Fruit fly (Drosophila melanogaster) whole organism, pupa: Measurements from ENCODE around the gene CG9498.

ENCODE experiments used
- CG10348 ChIP-seq: fragments of 200-800 bp; sonication (Bioruptor generic); IDR thresholded peaks from 2 replicates; pipeline ENCODE4 v1.3.6; 2022; ENCODE audit warnings: missing biosample characterization, missing genetic modification characterization
- CG12605 ChIP-seq: fragments of 200-800 bp; sonication (Bioruptor generic); IDR thresholded peaks from 2 replicates; pipeline ENCODE4 v1.3.6; 2022; ENCODE audit warnings: missing biosample characterization, missing genetic modification characterization
- CG13204 ChIP-seq: fragments of 200-800 bp; sonication (Bioruptor generic); optimal IDR thresholded peaks from 2 replicates; lab custom pipeline; 2018; ENCODE audit warnings: missing biosample characterization, mild to moderate bottlenecking, missing genetic modification characterization, moderate library complexity
- CG14655 ChIP-seq: fragments of 200-800 bp; sonication (Bioruptor generic); optimal IDR thresholded peaks from 3 replicates; lab custom pipeline; 2017; ENCODE audit warnings: mild to moderate bottlenecking, missing biosample characterization, missing genetic modification reagents, missing genetic modification characterization
- CG15710 ChIP-seq: fragments of 200-800 bp; sonication (Bioruptor generic); optimal IDR thresholded peaks from 2 replicates; lab custom pipeline; 2018; ENCODE audit warnings: missing biosample characterization, mild to moderate bottlenecking, missing genetic modification characterization, moderate library complexity
- CG17806 ChIP-seq: fragments of 200-800 bp; sonication (Bioruptor generic); optimal IDR thresholded peaks from 2 replicates; lab custom pipeline; 2018; ENCODE audit warnings: missing biosample characterization, mild to moderate bottlenecking, missing genetic modification characterization, moderate library complexity
- CG32121 ChIP-seq: fragments of 200-800 bp; sonication (Bioruptor generic); IDR thresholded peaks from 2 replicates; pipeline ENCODE4 v1.3.6; 2022; ENCODE audit warnings: missing biosample characterization, missing genetic modification characterization
- CG34367 ChIP-seq: fragments of 200-800 bp; sonication (Bioruptor generic); optimal IDR thresholded peaks from 2 replicates; lab custom pipeline; 2018; ENCODE audit warnings: missing biosample characterization, mild to moderate bottlenecking, missing genetic modification characterization
- CG4496 ChIP-seq: fragments of 200-800 bp; sonication (Bioruptor generic); IDR thresholded peaks from 3 replicates; pipeline ENCODE4 v1.3.6; 2022; ENCODE audit warnings: missing biosample characterization, missing genetic modification characterization
- CG8159 ChIP-seq: fragments of 200-800 bp; sonication (Bioruptor generic); optimal IDR thresholded peaks from 3 replicates; lab custom pipeline; 2018; ENCODE audit warnings: missing biosample characterization, mild to moderate bottlenecking, missing genetic modification characterization, moderate library complexity
- CG8301 ChIP-seq: fragments of 200-800 bp; sonication (Bioruptor generic); optimal IDR thresholded peaks from 2 replicates; lab custom pipeline; 2018; ENCODE audit warnings: missing biosample characterization, mild to moderate bottlenecking, missing genetic modification characterization
- CG9948 ChIP-seq: fragments of 200-800 bp; sonication (Bioruptor generic); optimal IDR thresholded peaks from 2 replicates; lab custom pipeline; 2018; ENCODE audit warnings: missing biosample characterization, mild to moderate bottlenecking, missing genetic modification characterization, moderate library complexity
- D1 ChIP-seq: fragments of 200-800 bp; sonication (Bioruptor generic); optimal IDR thresholded peaks from 2 replicates; lab custom pipeline; 2018; ENCODE audit warnings: missing biosample characterization, mild to moderate bottlenecking, missing genetic modification characterization, moderate library complexity
- EcR ChIP-seq: fragments of 200-800 bp; sonication (Bioruptor generic); optimal IDR thresholded peaks from 3 replicates; lab custom pipeline; 2019; ENCODE audit warnings: missing biosample characterization, missing genetic modification characterization, mild to moderate bottlenecking, moderate library complexity, missing genetic modification reagents
- Ets98B ChIP-seq: fragments of 200-800 bp; sonication (Bioruptor generic); IDR thresholded peaks from 2 replicates; pipeline ENCODE4 v1.3.6; 2022; ENCODE audit warnings: missing biosample characterization, missing genetic modification characterization
- Pif1A ChIP-seq: fragments of 200-800 bp; sonication (Bioruptor generic); optimal IDR thresholded peaks from 3 replicates; lab custom pipeline; 2016; ENCODE audit warnings: missing biosample characterization, missing genetic modification characterization
- Pif1B ChIP-seq: fragments of 200-800 bp; sonication (Bioruptor generic); optimal IDR thresholded peaks from 3 replicates; lab custom pipeline; 2016; ENCODE audit warnings: missing biosample characterization, missing genetic modification characterization
- fd96Ca ChIP-seq: fragments of 200-800 bp; sonication (Bioruptor generic); IDR thresholded peaks from 3 replicates; pipeline ENCODE4 v1.3.6; 2022; ENCODE audit warnings: missing biosample characterization, missing genetic modification characterization
- gl ChIP-seq: fragments of 200-800 bp; sonication (Bioruptor generic); optimal IDR thresholded peaks from 2 replicates; lab custom pipeline; 2018; ENCODE audit warnings: missing biosample characterization, mild to moderate bottlenecking, missing genetic modification characterization
- rn ChIP-seq: fragments of 200-800 bp; sonication (Bioruptor generic); IDR thresholded peaks from 2 replicates; pipeline ENCODE4 v1.3.6; 2022; ENCODE audit warnings: missing biosample characterization, missing genetic modification characterization

CG9498 gene

DNA sequence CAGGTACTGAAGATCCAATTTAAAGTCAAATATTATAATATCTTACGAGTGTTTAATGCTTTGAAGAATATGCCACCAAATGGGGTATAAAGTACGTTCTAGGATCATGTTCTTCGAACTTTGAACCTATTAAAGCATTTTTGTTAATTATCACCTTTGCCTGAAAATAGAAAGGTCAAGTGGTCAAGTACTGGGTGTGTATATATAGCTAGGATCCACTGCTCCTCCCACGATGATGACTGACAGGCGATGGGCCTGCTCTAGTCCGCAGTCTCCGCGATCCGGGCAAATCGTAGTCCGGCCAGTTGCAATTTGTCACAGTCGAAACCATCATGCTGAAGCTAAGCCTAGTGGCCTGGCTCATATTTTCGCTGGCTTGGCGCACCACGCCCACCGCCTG, 30.1 kb upstream of the CG9498 start, which contains the start of gene Nepl5:
Gene Nepl5, plus strand, starts transcription at position 301 of the 400 bp plus-strand sequence.
- TF ChIP-seq CG14655 (GFP tag; lab: Kevin White, UChicago) = no peak
- no peak for TF ChIP-seq CG10348 (GFP tag; lab: Robert Waterston, UW)
- TF ChIP-seq CG12605 (GFP tag; lab: Robert Waterston, UW) = no peak
- no peak for TF ChIP-seq CG15710 (tag; lab: Kevin White, UChicago)
- no peak for TF ChIP-seq Ets98B (GFP tag; lab: Robert Waterston, UW)
- no peak for TF ChIP-seq CG17806 (tag; lab: Kevin White, UChicago)
- no peak for TF ChIP-seq CG8159
- no peak for TF ChIP-seq Pif1A (GFP tag; lab: Kevin White, UChicago)
- TF ChIP-seq D1 (tag; lab: Kevin White, UChicago) = no peak

dm6 chr2L:6379197-6379596, 28.4 kb upstream of the CG9498 start:
- TF ChIP-seq CG12605 (GFP tag; lab: Robert Waterston, UW) (no peak), CG8159 (peak; percentile 6)

DNA sequence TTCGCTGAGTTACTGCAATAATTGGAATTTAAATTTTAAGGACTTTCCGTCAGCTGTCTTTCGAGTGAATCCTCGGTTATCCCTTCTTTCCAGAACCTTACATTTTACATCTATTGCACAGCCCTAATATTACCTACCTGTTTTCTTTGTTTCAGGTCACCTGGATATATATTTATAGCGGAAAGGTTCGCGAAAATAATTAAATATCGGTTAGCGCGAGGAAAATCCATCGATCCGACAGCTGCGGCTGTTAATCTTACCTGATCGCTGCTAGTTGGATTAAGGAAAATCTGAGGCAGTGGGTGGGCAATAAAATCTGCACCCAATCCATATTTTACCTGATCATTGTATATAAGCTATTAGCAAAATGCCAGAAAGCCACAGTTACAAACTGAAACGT, 22.3 kb upstream of the CG9498 start:
- TF ChIP-seq fd96Ca (GFP tag; lab: Robert Waterston, UW) (no peak), CG8301 (no peak), D1 (tag; lab: Kevin White, UChicago) (no peak), CG17806 (tag; lab: Kevin White, UChicago) (no peak), CG10348 (GFP tag; lab: Robert Waterston, UW) (no peak), CG34367 (tag; lab: Kevin White, UChicago) (no peak), CG8159 (no peak), CG14655 (GFP tag; lab: Kevin White, UChicago) (no peak), EcR (GFP tag; lab: Kevin White, UChicago) (no peak), Pif1B (GFP tag; lab: Kevin White, UChicago) (no peak), CG9948 (tag; lab: Kevin White, UChicago) (no peak), CG4496 (no peak)

DNA sequence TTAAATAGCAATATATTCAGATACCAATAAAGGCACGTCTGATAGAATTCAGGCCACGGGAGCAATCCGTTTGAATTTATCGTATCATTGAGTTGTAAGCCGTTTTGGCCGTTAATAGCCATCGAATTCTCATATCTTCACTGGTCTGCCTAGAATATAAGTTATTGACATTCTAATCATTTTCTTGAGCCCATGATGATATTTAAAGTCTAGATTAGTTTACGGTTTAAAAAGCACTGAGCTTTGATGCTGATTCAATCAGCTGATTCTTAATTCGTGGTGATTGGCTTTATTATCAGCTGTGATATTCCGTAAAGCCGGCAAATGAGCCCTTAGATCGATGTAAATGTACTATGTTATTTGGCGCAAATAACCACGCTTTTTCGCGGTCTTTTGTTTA, 21.3 kb upstream of the CG9498 start, which contains the start of gene slam:
Gene slam, plus strand, starts transcription at position 301 of the 400 bp plus-strand sequence.
- TF ChIP-seq CG8301 (no peak), CG9948 (tag; lab: Kevin White, UChicago) (no peak), rn (no peak), CG14655 (GFP tag; lab: Kevin White, UChicago) (no peak), EcR (GFP tag; lab: Kevin White, UChicago) (no peak)
- TF ChIP-seq, all 21 proteins: peak for 0

DNA sequence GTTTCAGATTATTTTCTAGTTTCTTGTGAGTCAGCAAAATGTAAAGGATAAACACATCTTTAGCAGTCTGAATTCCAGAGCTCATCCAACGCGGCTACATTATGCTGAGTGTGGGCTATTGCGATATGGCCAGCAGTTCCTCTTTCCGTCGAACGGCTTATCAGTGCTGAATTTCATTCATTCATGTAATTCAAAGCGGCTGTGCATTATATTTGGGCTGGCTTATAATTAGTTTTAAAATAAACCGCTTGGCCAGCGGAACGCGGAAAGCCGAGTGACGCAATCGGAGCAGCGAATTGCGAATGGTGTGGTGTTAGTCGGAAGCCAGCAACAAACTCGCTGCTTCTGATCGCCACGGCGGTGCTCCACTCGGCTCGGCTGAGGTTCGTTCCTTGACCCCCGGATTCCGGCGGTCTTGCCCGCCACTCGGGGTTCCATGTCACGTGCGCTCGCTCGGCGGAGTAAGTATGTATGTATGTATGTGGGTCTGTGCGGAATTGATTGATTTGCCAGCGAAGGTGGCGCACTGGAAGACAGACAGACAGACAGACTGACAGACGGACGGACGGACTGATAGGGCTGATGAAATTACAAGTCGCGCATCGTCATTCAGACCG, 20.3 kb upstream of the CG9498 start:
- no peak for TF ChIP-seq CG8159
- TF ChIP-seq CG13204 (GFP tag; lab: Kevin White, UChicago) = no peak
- TF ChIP-seq CG9948 (tag; lab: Kevin White, UChicago) = no peak
- no peak for TF ChIP-seq CG34367 (tag; lab: Kevin White, UChicago)
- no peak for TF ChIP-seq CG32121 (GFP tag; lab: Robert Waterston, UW)
- TF ChIP-seq EcR (GFP tag; lab: Kevin White, UChicago) = no peak
- TF ChIP-seq D1 (tag; lab: Kevin White, UChicago) = no peak
- no peak for TF ChIP-seq CG14655 (GFP tag; lab: Kevin White, UChicago)
- TF ChIP-seq CG17806 (tag; lab: Kevin White, UChicago) = no peak
- no peak for TF ChIP-seq Pif1A (GFP tag; lab: Kevin White, UChicago)
- no peak for TF ChIP-seq CG4496
- TF ChIP-seq gl (tag; lab: Kevin White, UChicago) = no peak
- TF ChIP-seq CG15710 (tag; lab: Kevin White, UChicago) = no peak

dm6 chr2L:6369286-6369685, 18.5 kb upstream of the CG9498 start:
- no peak for TF ChIP-seq EcR (GFP tag; lab: Kevin White, UChicago)
- no peak for TF ChIP-seq CG8301
- no peak for TF ChIP-seq CG17806 (tag; lab: Kevin White, UChicago)
- no peak for TF ChIP-seq fd96Ca (GFP tag; lab: Robert Waterston, UW)
- TF ChIP-seq CG15710 (tag; lab: Kevin White, UChicago) = no peak
- TF ChIP-seq CG12605 (GFP tag; lab: Robert Waterston, UW) = no peak
- no peak for TF ChIP-seq gl (tag; lab: Kevin White, UChicago)
- no peak for TF ChIP-seq Pif1A (GFP tag; lab: Kevin White, UChicago)
- TF ChIP-seq rn = no peak
- no peak for TF ChIP-seq CG14655 (GFP tag; lab: Kevin White, UChicago)
- TF ChIP-seq CG4496 = no peak
- no peak for TF ChIP-seq D1 (tag; lab: Kevin White, UChicago)
- TF ChIP-seq Ets98B (GFP tag; lab: Robert Waterston, UW) = no peak
- TF ChIP-seq CG10348 (GFP tag; lab: Robert Waterston, UW) = no peak
- TF ChIP-seq, all 21 proteins: peak for 0

DNA sequence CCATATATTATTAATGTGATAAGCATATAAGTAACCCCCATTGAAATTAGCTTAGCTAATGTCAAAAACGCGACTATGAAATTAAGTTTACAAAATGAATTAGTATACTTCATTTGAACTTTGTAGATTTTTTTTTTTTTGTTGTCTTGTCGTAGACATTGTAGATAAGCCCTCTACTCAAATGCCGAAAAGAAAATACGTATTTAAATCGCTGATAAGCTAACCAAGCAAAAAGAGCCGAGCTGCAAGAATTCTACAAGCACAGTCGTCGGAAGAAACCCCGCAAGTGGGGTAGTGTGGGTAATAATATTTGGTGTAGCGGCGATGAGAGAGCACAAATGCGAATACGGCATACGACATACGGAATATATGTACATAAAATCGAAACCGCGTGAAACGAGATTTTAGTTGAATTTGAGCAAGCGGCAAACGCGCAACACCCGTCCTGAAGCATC, 16.7 kb upstream of the CG9498 start, which contains the start of gene Nepl4:
Gene Nepl4, plus strand, starts transcription at position 405 of the 455 bp plus-strand sequence.
- TF ChIP-seq CG14655 (GFP tag; lab: Kevin White, UChicago) (no peak), D1 (tag; lab: Kevin White, UChicago) (no peak), CG15710 (tag; lab: Kevin White, UChicago) (no peak), Ets98B (GFP tag; lab: Robert Waterston, UW) (no peak), CG9948 (tag; lab: Kevin White, UChicago) (no peak), rn (no peak), Pif1A (GFP tag; lab: Kevin White, UChicago) (no peak), fd96Ca (GFP tag; lab: Robert Waterston, UW) (no peak), CG8301 (no peak), CG13204 (GFP tag; lab: Kevin White, UChicago) (no peak), CG17806 (tag; lab: Kevin White, UChicago) (no peak), CG8159 (no peak), Pif1B (GFP tag; lab: Kevin White, UChicago) (no peak), CG34367 (tag; lab: Kevin White, UChicago) (no peak)
